Worm (Caenorhabditis elegans): ENCODE results near the gene F21D9.11.

Gene F21D9.11

ce11 chrV:19251844-19252243 is at the start of gene F21D9.11:
Gene F21D9.11, plus strand, starts transcription at chrV:19252144.
- TF ChIP-seq unc-39 (tag; optimal IDR thresholded peaks at IDR 0.05): no peak
- TF ChIP-seq elt-1 (tag; optimal IDR thresholded peaks at IDR 0.05; ENCODE audit: borderline replicate concordance, insufficient read depth): no peak
- TF ChIP-seq cnd-1 (tag; optimal IDR thresholded peaks at IDR 0.05): no peak
- no peak for TF ChIP-seq snpc-4 (tag; optimal IDR thresholded peaks at IDR 0.05)
- no peak for TF ChIP-seq lsy-2 (tag; optimal IDR thresholded peaks at IDR 0.05)
- no peak for TF ChIP-seq elt-3 (tag; optimal IDR thresholded peaks at IDR 0.05)
- no peak for TF ChIP-seq flh-1 (GFP tag; optimal IDR thresholded peaks at IDR 0.05)
- TF ChIP-seq mls-2 (tag; optimal IDR thresholded peaks at IDR 0.05): no peak
- TF ChIP-seq ceh-43 (GFP tag; optimal IDR thresholded peaks at IDR 0.05): no peak
- TF ChIP-seq hlh-1 (tag; optimal IDR thresholded peaks at IDR 0.05): no peak
- no peak for TF ChIP-seq M03D4.4 (tag; optimal IDR thresholded peaks at IDR 0.05)
- no peak for TF ChIP-seq nhr-2 (tag; optimal IDR thresholded peaks at IDR 0.05)

ce11 chrV:19202800-19203199 is 49.1 kb upstream of the F21D9.11 start:
- no peak for TF ChIP-seq unc-39 (tag; optimal IDR thresholded peaks at IDR 0.05)
- no peak for TF ChIP-seq tbx-8 (GFP tag; optimal IDR thresholded peaks at IDR 0.05)

ce11 chrV:19203299-19203698 is 48.6 kb upstream of the F21D9.11 start, which contains the start of gene Y39B6A.1:
Gene Y39B6A.1, minus strand, starts transcription at chrV:19203607.
- no peak for TF ChIP-seq nhr-2 (tag; optimal IDR thresholded peaks at IDR 0.05)

- TF ChIP-seq blmp-1 (tag; optimal IDR thresholded peaks at IDR 0.05) (no peak), lin-13 (tag; optimal IDR thresholded peaks at IDR 0.05) (no peak), ham-2 (GFP tag; optimal IDR thresholded peaks at IDR 0.05) (no peak), unc-62 (GFP tag; optimal IDR thresholded peaks at IDR 0.05) (no peak), mep-1 (tag; optimal IDR thresholded peaks at IDR 0.05) (no peak), elt-1 (tag; optimal IDR thresholded peaks at IDR 0.05; ENCODE audit: borderline replicate concordance, insufficient read depth) (no peak), ceh-83 (GFP tag; optimal IDR thresholded peaks at IDR 0.05) (no peak), sptf-1 (tag; optimal IDR thresholded peaks at IDR 0.05) (no peak), ces-1 (GFP tag; optimal IDR thresholded peaks at IDR 0.05) (no peak), ceh-39 (tag; optimal IDR thresholded peaks at IDR 0.05) (no peak), tbx-8 (GFP tag; optimal IDR thresholded peaks at IDR 0.05) (no peak), unc-120 (tag; optimal IDR thresholded peaks at IDR 0.05; ENCODE audit: poor library complexity, severe bottlenecking) (no peak)
Measured at ce11 chrV:19205450-19205849, 46.5 kb upstream of the F21D9.11 start.

- TF ChIP-seq tbx-8 (GFP tag; optimal IDR thresholded peaks at IDR 0.05) (no peak), nhr-12 (tag; optimal IDR thresholded peaks at IDR 0.05) (no peak), ceh-43 (GFP tag; optimal IDR thresholded peaks at IDR 0.05) (no peak), nhr-76 (tag; optimal IDR thresholded peaks at IDR 0.05) (no peak), blmp-1 (tag; optimal IDR thresholded peaks at IDR 0.05) (no peak), bed-3 (GFP tag; optimal IDR thresholded peaks at IDR 0.05) (no peak), mep-1 (tag; optimal IDR thresholded peaks at IDR 0.05) (no peak), flh-1 (GFP tag; optimal IDR thresholded peaks at IDR 0.05) (no peak), nhr-237 (tag; optimal IDR thresholded peaks at IDR 0.05) (no peak), ces-1 (GFP tag; optimal IDR thresholded peaks at IDR 0.05) (no peak), sem-2 (GFP tag; optimal IDR thresholded peaks at IDR 0.05) (no peak), nhr-2 (tag; optimal IDR thresholded peaks at IDR 0.05) (no peak), ham-2 (GFP tag; optimal IDR thresholded peaks at IDR 0.05) (no peak), unc-39 (tag; optimal IDR thresholded peaks at IDR 0.05) (no peak)
Measured at ce11 chrV:19206911-19207310, 45.0 kb upstream of the F21D9.11 start.

ce11 chrV:19211795-19212194 is 40.1 kb upstream of the F21D9.11 start, which contains the start of gene nhr-79:
Gene nhr-79, minus strand, starts transcription at chrV:19211895.
- no peak for TF ChIP-seq lsy-2 (tag; optimal IDR thresholded peaks at IDR 0.05)

ce11 chrV:19212354-19212753 is 39.6 kb upstream of the F21D9.11 start:
- TF ChIP-seq drap-1 (GFP tag; optimal IDR thresholded peaks at IDR 0.05): no peak
- TF ChIP-seq hlh-1 (tag; optimal IDR thresholded peaks at IDR 0.05): no peak
- no peak for TF ChIP-seq mab-5 (tag; optimal IDR thresholded peaks at IDR 0.05)
- no peak for TF ChIP-seq lsy-2 (tag; optimal IDR thresholded peaks at IDR 0.05)
- no peak for TF ChIP-seq sptf-1 (tag; optimal IDR thresholded peaks at IDR 0.05)
- TF ChIP-seq blmp-1 (tag; optimal IDR thresholded peaks at IDR 0.05): no peak
- no peak for TF ChIP-seq unc-62 (GFP tag; optimal IDR thresholded peaks at IDR 0.05)
- no peak for TF ChIP-seq unc-120 (tag; optimal IDR thresholded peaks at IDR 0.05; ENCODE audit: poor library complexity, severe bottlenecking)
- TF ChIP-seq ces-1 (GFP tag; optimal IDR thresholded peaks at IDR 0.05): no peak
- no peak for TF ChIP-seq nhr-2 (tag; optimal IDR thresholded peaks at IDR 0.05)
- no peak for TF ChIP-seq M03D4.4 (tag; optimal IDR thresholded peaks at IDR 0.05)
- TF ChIP-seq nhr-28 (tag; optimal IDR thresholded peaks at IDR 0.05): no peak
